Worm (Caenorhabditis elegans) whole organism, L1 larva: ENCODE data around the gene aat-1.

Experiments used
- alr-1 ChIP-seq: fragments of 200-800 bp; sonication (Bioruptor generic); optimal IDR thresholded peaks from 2 replicates; lab custom pipeline; 2018; ENCODE audit warnings: borderline replicate concordance, mild to moderate bottlenecking, missing genetic modification characterization, missing compliant biosample characterization
- blmp-1 ChIP-seq: fragments of 150-350 bp; optimal IDR thresholded peaks from 2 replicates; lab custom pipeline; 2014; ENCODE audit warnings: missing biosample characterization, missing genetic modification characterization
- ceh-8 ChIP-seq: fragments of 200-800 bp; sonication (Bioruptor generic); optimal IDR thresholded peaks from 2 replicates; lab custom pipeline; 2018; ENCODE audit warnings: mild to moderate bottlenecking, missing genetic modification characterization, moderate library complexity, missing compliant biosample characterization
- ceh-82 ChIP-seq, 3 experiments: fragments of 150-350 bp in 1 of 3; sonication (generic microtip) in 2 of 3; optimal IDR thresholded peaks; 2 replicates each; lab custom pipeline; 2014 to 2017; ENCODE audit warnings: missing biosample characterization in 3 of 3, missing genetic modification characterization in 3 of 3
- ces-1 ChIP-seq: fragments of 150-350 bp; optimal IDR thresholded peaks from 2 replicates; lab custom pipeline; 2014; ENCODE audit warnings: missing biosample characterization, missing genetic modification reagents, missing genetic modification characterization
- dpl-1 ChIP-seq, 3 experiments: fragments of 150-350 bp in 2 of 3; sonication (generic microtip) in 1 of 3; optimal IDR thresholded peaks; 2 replicates each; lab custom pipeline; 2014 to 2017; ENCODE audit warnings: missing biosample characterization in 3 of 3, missing genetic modification characterization in 3 of 3, missing genetic modification reagents in 3 of 3
- efl-1 ChIP-seq, 4 experiments: fragments of 150-350 bp; optimal IDR thresholded peaks in 3 of 4; peaks in 1 of 4; 1 replicate in 1 of 4; 2 replicates in 3 of 4; lab custom pipeline; 2014; ENCODE audit warnings: missing biosample characterization in 2 of 4, missing genetic modification characterization in 2 of 4, missing genetic modification reagents in 2 of 4
- elt-2 ChIP-seq: sonication (generic microtip); optimal IDR thresholded peaks from 2 replicates; lab custom pipeline; 2016; ENCODE audit warnings: missing genetic modification characterization, mild to moderate bottlenecking, inconsistent platforms, missing compliant biosample characterization, missing genetic modification reagents
- elt-3 ChIP-seq, 6 experiments: fragments of 150-350 bp in 1 of 6; sonication (generic microtip); optimal IDR thresholded peaks; 2 replicates each; lab custom pipeline; 2017 to 2018; ENCODE audit warnings: missing biosample characterization in 6 of 6, missing genetic modification characterization in 6 of 6, inconsistent platforms in 1 of 6
- fkh-8 ChIP-seq: sonication (generic microtip); optimal IDR thresholded peaks from 2 replicates; lab custom pipeline; 2016; ENCODE audit warnings: mild to moderate bottlenecking, missing genetic modification characterization, missing compliant biosample characterization
- hpl-2 ChIP-seq: fragments of 150-350 bp; optimal IDR thresholded peaks from 2 replicates; lab custom pipeline; 2014; ENCODE audit warnings: missing biosample characterization, missing genetic modification reagents, missing genetic modification characterization
- jun-1 ChIP-seq: fragments of 150-350 bp; optimal IDR thresholded peaks from 2 replicates; lab custom pipeline; 2014; ENCODE audit warnings: missing biosample characterization, missing genetic modification reagents, missing genetic modification characterization
- lin-13 ChIP-seq: fragments of 150-350 bp; optimal IDR thresholded peaks from 2 replicates; lab custom pipeline; 2014; ENCODE audit warnings: missing biosample characterization, missing genetic modification reagents, missing genetic modification characterization
- lin-14 ChIP-seq: fragments of 200-800 bp; sonication (Bioruptor generic); optimal IDR thresholded peaks from 2 replicates; lab custom pipeline; 2018; ENCODE audit warnings: mild to moderate bottlenecking, missing genetic modification characterization, moderate library complexity, missing compliant biosample characterization
- lin-35 ChIP-seq, 2 experiments: fragments of 150-350 bp; optimal IDR thresholded peaks; 2 replicates each; lab custom pipeline; 2014; ENCODE audit warnings: missing biosample characterization in 2 of 2, missing genetic modification characterization in 2 of 2, missing genetic modification reagents in 2 of 2
- lin-39 ChIP-seq: fragments of 150-350 bp; optimal IDR thresholded peaks from 2 replicates; lab custom pipeline; 2014; ENCODE audit warnings: missing biosample characterization, missing genetic modification reagents, missing genetic modification characterization
- lir-3 ChIP-seq: sonication (generic microtip); optimal IDR thresholded peaks from 2 replicates; lab custom pipeline; 2016; ENCODE audit warnings: mild to moderate bottlenecking, missing genetic modification characterization, moderate library complexity, missing compliant biosample characterization; ENCODE audit not compliant: poor library complexity
- lsy-2 ChIP-seq, 2 experiments: fragments of 150-350 bp; optimal IDR thresholded peaks; 2 replicates each; lab custom pipeline; 2014; ENCODE audit warnings: missing biosample characterization in 2 of 2, missing genetic modification characterization in 2 of 2
- mef-2 ChIP-seq: fragments of 150-350 bp; optimal IDR thresholded peaks from 2 replicates; lab custom pipeline; 2014; ENCODE audit warnings: missing biosample characterization, missing genetic modification characterization
- mep-1 ChIP-seq: fragments of 150-350 bp; optimal IDR thresholded peaks from 2 replicates; lab custom pipeline; 2014; ENCODE audit warnings: missing biosample characterization, missing genetic modification characterization
- nhr-12 ChIP-seq: sonication (generic microtip); optimal IDR thresholded peaks from 2 replicates; lab custom pipeline; 2017; ENCODE audit warnings: missing biosample characterization, missing genetic modification characterization
- nhr-20 ChIP-seq: sonication (generic microtip); optimal IDR thresholded peaks from 2 replicates; lab custom pipeline; 2016; ENCODE audit warnings: mild to moderate bottlenecking, missing genetic modification characterization, missing compliant biosample characterization
- nhr-71 ChIP-seq: sonication (generic microtip); optimal IDR thresholded peaks from 2 replicates; lab custom pipeline; 2016; ENCODE audit warnings: mild to moderate bottlenecking, missing genetic modification characterization, moderate library complexity, missing compliant biosample characterization
- nhr-76 ChIP-seq: sonication (generic microtip); optimal IDR thresholded peaks from 2 replicates; lab custom pipeline; 2017; ENCODE audit warnings: missing biosample characterization, missing genetic modification characterization
- nhr-85 ChIP-seq: sonication (generic microtip); peaks from one replicate; lab custom pipeline; 2016; ENCODE audit warnings: missing genetic modification characterization, inconsistent platforms, missing compliant biosample characterization
- nhr-90 ChIP-seq: sonication (generic microtip); optimal IDR thresholded peaks from 2 replicates; lab custom pipeline; 2016; ENCODE audit warnings: mild to moderate bottlenecking, missing genetic modification characterization, missing compliant biosample characterization; ENCODE audit not compliant: poor library complexity
- rnt-1 ChIP-seq: sonication (generic microtip); optimal IDR thresholded peaks from 2 replicates; lab custom pipeline; 2016; ENCODE audit warnings: mild to moderate bottlenecking, missing genetic modification characterization, moderate library complexity, missing compliant biosample characterization
- skn-1 ChIP-seq: fragments of 150-350 bp; optimal IDR thresholded peaks from 2 replicates; lab custom pipeline; 2014; ENCODE audit warnings: missing biosample characterization, missing genetic modification characterization
- snu-23 ChIP-seq: sonication (generic microtip); optimal IDR thresholded peaks from 2 replicates; lab custom pipeline; 2016; ENCODE audit warnings: missing genetic modification characterization, missing compliant biosample characterization
- sup-37 ChIP-seq: fragments of 200-800 bp; sonication (Bioruptor generic); optimal IDR thresholded peaks from 2 replicates; lab custom pipeline; 2018; ENCODE audit warnings: mild to moderate bottlenecking, missing genetic modification characterization, missing compliant biosample characterization
- swsn-7 ChIP-seq: sonication (generic microtip); optimal IDR thresholded peaks from 2 replicates; lab custom pipeline; 2016; ENCODE audit warnings: missing genetic modification characterization, missing compliant biosample characterization
- tbx-2 ChIP-seq: sonication (generic microtip); optimal IDR thresholded peaks from 2 replicates; lab custom pipeline; 2016; ENCODE audit warnings: missing genetic modification characterization, missing compliant biosample characterization
- tlp-1 ChIP-seq: fragments of 150-350 bp; optimal IDR thresholded peaks from 2 replicates; lab custom pipeline; 2014; ENCODE audit warnings: missing biosample characterization, missing genetic modification characterization
- unc-130 ChIP-seq: fragments of 150-350 bp; optimal IDR thresholded peaks from 2 replicates; lab custom pipeline; 2017; ENCODE audit warnings: missing biosample characterization, missing genetic modification characterization, inconsistent platforms
- unc-62 ChIP-seq: fragments of 150-350 bp; optimal IDR thresholded peaks from 2 replicates; lab custom pipeline; 2014; ENCODE audit warnings: missing biosample characterization, missing genetic modification reagents, missing genetic modification characterization
- vab-15 ChIP-seq: sonication (generic microtip); optimal IDR thresholded peaks from 2 replicates; lab custom pipeline; 2017; ENCODE audit warnings: missing genotype, mild to moderate bottlenecking, missing genetic modification characterization, missing compliant biosample characterization

Gene aat-1

ce11 chrIV:9601595-9601994, at the start of gene aat-1:
Gene aat-1 (minus strand): TSS chrIV:9601695.
- TF ChIP-seq unc-62 (GFP tag; lab: Kevin White, UChicago) (no peak), efl-1 (optimal IDR thresholded peaks at IDR 0.05; lab: Kevin White, UChicago) (no peak), efl-1 (GFP tag; optimal IDR thresholded peaks at IDR 0.05 in 1 of 2; lab: Kevin White, UChicago) (peak in 1 of 2 experiments; percentile 18)
- TF ChIP-seq, all 84 proteins: peak for 1

- TF ChIP-seq nhr-90 (tag; lab: Kevin White, UChicago) (peak; percentile 14), nhr-20 (tag; lab: Kevin White, UChicago) (peak; percentile 2), lin-39 (no peak), elt-2 (tag; lab: Kevin White, UChicago) (peak; percentile 94), nhr-12 (tag; lab: Kevin White, UChicago) (no peak), nhr-71 (peak; percentile 36), ces-1 (GFP tag; lab: Kevin White, UChicago) (no peak), hpl-2 (GFP tag; lab: Kevin White, UChicago) (no peak), fkh-8 (tag; lab: Kevin White, UChicago) (no peak), tlp-1 (tag; lab: Kevin White, UChicago) (peak; percentile 79)
These were observed 49.7 kb upstream of the aat-1 start, which contains the start of gene chca-1 for ce11 chrIV:9651234-9651633. Gene chca-1 (plus strand): TSS chrIV:9651394.

ce11 chrIV:9648682-9649081, 47.2 kb upstream of the aat-1 start, which contains the start of gene srm-3:
Gene srm-3 (plus strand): TSS chrIV:9648982.
- no peak for TF ChIP-seq mef-2 (tag; lab: Kevin White, UChicago)
- TF ChIP-seq, all 84 proteins: peak for 0

DNA sequence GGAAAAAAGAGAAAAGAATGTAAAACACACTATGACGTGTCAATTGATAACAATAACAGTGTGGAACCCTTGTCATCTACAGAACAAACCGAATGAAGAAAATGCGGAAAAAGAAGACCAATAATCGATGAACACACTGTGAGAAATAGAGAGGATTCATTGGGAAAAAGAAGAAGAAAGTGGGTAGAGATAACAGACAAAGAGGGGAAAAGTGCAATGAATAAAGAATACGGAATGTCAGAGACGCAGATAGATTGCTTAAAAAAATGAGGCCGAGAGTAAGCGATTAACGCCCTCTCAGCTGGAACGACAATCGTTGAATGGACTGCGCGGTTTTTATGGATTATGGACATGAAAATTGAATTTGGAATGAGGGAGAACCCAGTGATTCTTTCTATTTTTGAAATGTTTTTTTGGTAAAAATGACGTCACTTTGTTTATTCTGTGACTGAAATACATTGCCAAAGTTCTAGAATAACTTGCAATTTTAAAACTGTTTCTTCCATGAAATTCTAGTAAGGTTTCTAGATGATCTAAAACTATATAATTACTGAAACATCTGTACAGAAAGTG, 46.4 kb upstream of the aat-1 start, which contains the start of gene amph-1:
Gene amph-1 (minus strand): TSS at position 85 of the 573 bp plus-strand sequence.
- no peak for TF ChIP-seq lin-39
- TF ChIP-seq tbx-2 (tag; lab: Kevin White, UChicago) = peak; percentile 15
- TF ChIP-seq vab-15 (tag; lab: Kevin White, UChicago) = no peak
- TF ChIP-seq nhr-20 (tag; lab: Kevin White, UChicago) = peak; percentile 35
- peak; percentile 57 for TF ChIP-seq nhr-85 (tag; lab: Kevin White, UChicago)
- peak; percentile 65 for TF ChIP-seq mep-1 (tag; lab: Kevin White, UChicago)
- peak in 1 of 3 experiments; percentile 1 for TF ChIP-seq ceh-82 (tag; optimal IDR thresholded peaks at IDR 0.05; lab: Kevin White, UChicago)
- TF ChIP-seq sup-37 = no peak
- no peak for TF ChIP-seq fkh-8 (tag; lab: Kevin White, UChicago)
- peak; percentile 37 for TF ChIP-seq nhr-71
- peak in 2 of 3 experiments; percentile 1 to 19 for TF ChIP-seq dpl-1 (GFP tag; optimal IDR thresholded peaks at IDR 0.05; lab: Kevin White, UChicago)
- TF ChIP-seq lir-3 (tag; lab: Kevin White, UChicago) = peak; percentile 2
- TF ChIP-seq efl-1 (optimal IDR thresholded peaks at IDR 0.05; lab: Kevin White, UChicago) = peak; percentile 47 to 62
- no peak for TF ChIP-seq efl-1 (GFP tag; optimal IDR thresholded peaks at IDR 0.05 in 1 of 2; lab: Kevin White, UChicago)
- no peak for TF ChIP-seq ceh-8 (GFP tag; lab: Kevin White, UChicago)
- TF ChIP-seq skn-1 (tag; lab: Kevin White, UChicago) = peak; percentile 1
- TF ChIP-seq unc-130 (tag; lab: Kevin White, UChicago) = no peak
- TF ChIP-seq blmp-1 (tag; lab: Kevin White, UChicago) = peak; percentile 75
- TF ChIP-seq lin-35 (GFP tag; optimal IDR thresholded peaks at IDR 0.05; lab: Kevin White, UChicago) = peak; percentile 41
- peak; percentile 58 for TF ChIP-seq snu-23
- TF ChIP-seq lin-14 = peak; percentile 83
- peak; percentile 2 for TF ChIP-seq jun-1 (tag; lab: Kevin White, UChicago)
- no peak for TF ChIP-seq lin-13 (GFP tag; lab: Kevin White, UChicago)
- TF ChIP-seq swsn-7 (tag; lab: Kevin White, UChicago) = peak; percentile 19
- no peak for TF ChIP-seq alr-1 (tag; lab: Kevin White, UChicago)
- TF ChIP-seq elt-3 (tag; optimal IDR thresholded peaks at IDR 0.05; lab: Kevin White, UChicago) = peak in 1 of 6 experiments; percentile 8
- peak; percentile 45 for TF ChIP-seq rnt-1 (tag; lab: Kevin White, UChicago)
- TF ChIP-seq nhr-76 = no peak
- peak; percentile 20 to 60 for TF ChIP-seq lsy-2 (tag; optimal IDR thresholded peaks at IDR 0.05; lab: Kevin White, UChicago)
